Fruit fly (Drosophila melanogaster) whole organism, wandering third instar larva: ENCODE measurements around the gene TwdlX.

Source experiments
- Dfd ChIP-seq: fragments of >200 bp; optimal IDR thresholded peaks from 2 replicates; lab custom pipeline; 2017; ENCODE audit warnings: missing biosample characterization, missing genetic modification characterization
- ey ChIP-seq: fragments of 200-800 bp; sonication (Bioruptor generic); optimal IDR thresholded peaks from 2 replicates; lab custom pipeline; 2016; ENCODE audit warnings: missing biosample characterization, missing genetic modification characterization
- foxo ChIP-seq, 2 experiments: fragments of 200-800 bp; sonication (Bioruptor generic); optimal IDR thresholded peaks; 2 replicates in 1 of 2; 3 replicates in 1 of 2; lab custom pipeline; 2016 to 2017; ENCODE audit warnings: missing biosample characterization in 2 of 2, missing genetic modification characterization in 2 of 2
- fru ChIP-seq: fragments of 200-800 bp; sonication (Bioruptor generic); optimal IDR thresholded peaks from 3 replicates; lab custom pipeline; 2016; ENCODE audit warnings: missing biosample characterization, mild to moderate bottlenecking, missing genetic modification characterization
- h ChIP-seq: fragments of 200-800 bp; sonication (Bioruptor generic); optimal IDR thresholded peaks from 3 replicates; lab custom pipeline; 2016; ENCODE audit warnings: missing biosample characterization, mild to moderate bottlenecking, missing genetic modification characterization
- jim ChIP-seq: fragments of 175-275, 200-325 bp; sonication (Bioruptor generic); optimal IDR thresholded peaks from 2 replicates; lab custom pipeline; 2016; ENCODE audit warnings: missing biosample characterization, mild to moderate bottlenecking, missing genetic modification characterization
- lola ChIP-seq: fragments of >200 bp; optimal IDR thresholded peaks from 2 replicates; lab custom pipeline; 2017; ENCODE audit warnings: missing biosample characterization, missing genetic modification characterization
- pan ChIP-seq: fragments of >200 bp; optimal IDR thresholded peaks from 2 replicates; lab custom pipeline; 2017
- sage ChIP-seq: fragments of 200-800 bp; sonication (Bioruptor generic); optimal IDR thresholded peaks from 2 replicates; lab custom pipeline; 2016; ENCODE audit warnings: missing biosample characterization, mild to moderate bottlenecking, missing genetic modification characterization
- sv ChIP-seq: fragments of 200-800 bp; sonication (Bioruptor generic); optimal IDR thresholded peaks from 3 replicates; lab custom pipeline; 2016; ENCODE audit warnings: missing biosample characterization, missing genetic modification characterization
- woc ChIP-seq: sonication (Bioruptor generic); optimal IDR thresholded peaks from 2 replicates; lab custom pipeline; 2016; ENCODE audit warnings: missing biosample characterization, mild to moderate bottlenecking, missing genetic modification characterization

DNA sequence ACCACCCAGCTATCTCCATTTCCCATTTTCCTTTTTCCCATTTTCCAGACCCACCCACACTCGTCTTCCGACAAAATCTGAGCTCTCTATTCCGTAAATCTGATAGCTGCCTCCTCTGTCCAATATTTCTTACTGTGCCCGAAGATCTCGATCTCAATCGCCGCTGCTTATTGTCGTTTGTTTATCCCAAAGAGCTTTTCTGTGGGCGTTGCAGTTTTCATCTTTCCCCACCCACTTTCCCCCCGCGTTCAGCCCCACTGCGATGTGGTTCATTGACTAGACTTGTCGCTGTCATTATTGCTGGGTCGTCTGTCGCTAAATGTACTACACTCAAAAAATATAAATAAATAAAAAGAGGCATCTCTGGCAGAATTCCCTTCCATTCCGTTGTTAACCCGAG, 41.6 kb upstream of the TwdlX start:
- TF ChIP-seq pan (lab: Kevin White, UChicago) (no peak), Dfd (GFP tag; lab: Kevin White, UChicago) (no peak), woc (GFP tag; lab: Kevin White, UChicago) (no peak), lola (GFP tag; lab: Kevin White, UChicago) (no peak), sv (no peak), h (GFP tag; lab: Kevin White, UChicago) (no peak), ey (GFP tag; lab: Kevin White, UChicago) (no peak), foxo (GFP tag; optimal IDR thresholded peaks at IDR 0.05; lab: Kevin White, UChicago) (no peak), fru (GFP tag; lab: Kevin White, UChicago) (no peak), jim (GFP tag; lab: Kevin White, UChicago) (no peak), sage (no peak)
